Fruit fly (Drosophila melanogaster) whole organism, embryonic: Measurements from ENCODE around the gene Cyp4ac1.

Experiments used
- Antp ChIP-seq: fragments of 200-800 bp; sonication (Bioruptor generic); optimal IDR thresholded peaks from 3 replicates; lab custom pipeline; 2016; ENCODE audit warnings: missing biosample characterization, missing genetic modification characterization
- Asciz ChIP-seq: fragments of 200-800 bp; sonication (Bioruptor generic); optimal IDR thresholded peaks from 2 replicates; lab custom pipeline; 2017; ENCODE audit warnings: missing biosample characterization, mild to moderate bottlenecking, missing genetic modification characterization, missing genetic modification reagents
- Bdp1 ChIP-seq: fragments of 200-800 bp; sonication (Bioruptor generic); optimal IDR thresholded peaks from 3 replicates; lab custom pipeline; 2016; ENCODE audit warnings: missing biosample characterization, missing genetic modification characterization
- C15 ChIP-seq: fragments of 200-800 bp; sonication (Bioruptor generic); IDR thresholded peaks from 3 replicates; pipeline ENCODE4 v1.3.6; 2022; ENCODE audit warnings: missing biosample characterization, missing genetic modification characterization
- CG10565 ChIP-seq: fragments of 200-800 bp; sonication (Bioruptor generic); optimal IDR thresholded peaks from 3 replicates; lab custom pipeline; 2016; ENCODE audit warnings: missing biosample characterization, mild to moderate bottlenecking, missing genetic modification characterization
- CG12104 ChIP-seq: fragments of 200-800 bp; sonication (Bioruptor generic); optimal IDR thresholded peaks from 3 replicates; lab custom pipeline; 2016; ENCODE audit warnings: missing biosample characterization, missing genetic modification characterization
- CG12769 ChIP-seq: fragments of 200-800 bp; sonication (Bioruptor generic); optimal IDR thresholded peaks from 2 replicates; lab custom pipeline; 2019; ENCODE audit warnings: missing biosample characterization, mild to moderate bottlenecking, missing genetic modification characterization, moderate library complexity
- CG1529 ChIP-seq: fragments of 200-800 bp; sonication (Bioruptor generic); optimal IDR thresholded peaks from 3 replicates; lab custom pipeline; 2018; ENCODE audit warnings: missing biosample characterization, missing genetic modification characterization
- CG15479 ChIP-seq: fragments of 200-800 bp; sonication (Bioruptor generic); optimal IDR thresholded peaks from 3 replicates; lab custom pipeline; 2019; ENCODE audit warnings: missing biosample characterization, mild to moderate bottlenecking, missing genetic modification characterization, moderate library complexity
- CG16863 ChIP-seq: fragments of 200-800 bp; sonication (Bioruptor generic); optimal IDR thresholded peaks from 3 replicates; lab custom pipeline; 2016; ENCODE audit warnings: missing biosample characterization, missing genetic modification characterization
- CG17568 ChIP-seq: fragments of 200-800 bp; sonication (Bioruptor generic); optimal IDR thresholded peaks from 2 replicates; lab custom pipeline; 2018; ENCODE audit warnings: missing biosample characterization, mild to moderate bottlenecking, missing genetic modification characterization, moderate library complexity
- CG2116 ChIP-seq: fragments of 200-800 bp; sonication (Bioruptor generic); optimal IDR thresholded peaks from 3 replicates; lab custom pipeline; 2018; ENCODE audit warnings: missing biosample characterization, mild to moderate bottlenecking, missing genetic modification characterization
- CG2712 ChIP-seq: fragments of 200-800 bp; optimal IDR thresholded peaks from 3 replicates; lab custom pipeline; 2019; ENCODE audit warnings: missing biosample characterization, mild to moderate bottlenecking, missing genetic modification characterization, moderate library complexity
- CG30431 ChIP-seq: fragments of 200-800 bp; sonication (Bioruptor generic); optimal IDR thresholded peaks from 2 replicates; lab custom pipeline; 2017; ENCODE audit warnings: missing biosample characterization, missing genetic modification characterization
- CG3407 ChIP-seq: fragments of 200-800 bp; sonication (Bioruptor generic); optimal IDR thresholded peaks from 2 replicates; lab custom pipeline; 2018; ENCODE audit warnings: missing biosample characterization, mild to moderate bottlenecking, missing genetic modification characterization
- CG3726 ChIP-seq: fragments of 200-800 bp; sonication (Bioruptor generic); IDR thresholded peaks from 3 replicates; pipeline ENCODE4, ENCODE4 v1.3.6; 2022; ENCODE audit warnings: missing biosample characterization, missing genetic modification characterization
- CG4282 ChIP-seq: fragments of 200-800 bp; sonication (Bioruptor generic); optimal IDR thresholded peaks from 2 replicates; lab custom pipeline; 2016; ENCODE audit warnings: missing biosample characterization, missing genetic modification characterization
- CG6654 ChIP-seq: fragments of 200-800 bp; sonication (Bioruptor generic); optimal IDR thresholded peaks from 2 replicates; lab custom pipeline; 2017; ENCODE audit warnings: missing biosample characterization, mild to moderate bottlenecking, missing genetic modification characterization
- CG9437 ChIP-seq: fragments of 200-800 bp; sonication (Bioruptor generic); optimal IDR thresholded peaks from 2 replicates; lab custom pipeline; 2018; ENCODE audit warnings: missing biosample characterization, mild to moderate bottlenecking, missing genetic modification characterization
- Dbx ChIP-seq: fragments of 200-800 bp; sonication (Bioruptor generic); IDR thresholded peaks from 3 replicates; pipeline ENCODE4 v1.3.6; 2022; ENCODE audit warnings: missing biosample characterization, missing genetic modification characterization
- Gug ChIP-seq: fragments of 200-800 bp; sonication (Bioruptor generic); IDR thresholded peaks from 4 replicates; pipeline ENCODE4 v1.3.6; 2022; ENCODE audit warnings: missing biosample characterization, missing genetic modification characterization
- MESR4 ChIP-seq: fragments of 200-800 bp; sonication (Bioruptor generic); optimal IDR thresholded peaks from 2 replicates; lab custom pipeline; 2018; ENCODE audit warnings: missing biosample characterization, mild to moderate bottlenecking, missing genetic modification characterization, moderate library complexity
- Mrtf ChIP-seq: fragments of 200-800 bp; sonication (Bioruptor generic); IDR thresholded peaks from 3 replicates; pipeline ENCODE4 v1.3.6; 2022; ENCODE audit warnings: missing biosample characterization, missing genetic modification characterization
- Neu2 ChIP-seq: fragments of 200-800 bp; sonication (Bioruptor generic); optimal IDR thresholded peaks from 3 replicates; lab custom pipeline; 2016; ENCODE audit warnings: missing biosample characterization, missing genetic modification characterization, borderline replicate concordance
- PHDP ChIP-seq: fragments of 200-800 bp; sonication (Bioruptor generic); optimal IDR thresholded peaks from 3 replicates; lab custom pipeline; 2018; ENCODE audit warnings: missing biosample characterization, mild to moderate bottlenecking, missing genetic modification characterization, moderate library complexity
- Poxn ChIP-seq: fragments of 200-800 bp; sonication (Bioruptor generic); IDR thresholded peaks from 2 replicates; pipeline ENCODE4 v1.3.6; 2022; ENCODE audit warnings: missing biosample characterization, missing genetic modification characterization
- Rx ChIP-seq: fragments of 200-800 bp; sonication (Bioruptor generic); IDR thresholded peaks from 2 replicates; pipeline ENCODE4 v1.3.6; 2022; ENCODE audit warnings: missing biosample characterization, missing genetic modification characterization
- Sry-δ ChIP-seq: fragments of 200-800 bp; sonication (Bioruptor generic); optimal IDR thresholded peaks from 2 replicates; lab custom pipeline; 2016; ENCODE audit warnings: missing biosample characterization, missing genetic modification characterization
- Ssrp ChIP-seq: fragments of 200-800 bp; sonication (Bioruptor generic); optimal IDR thresholded peaks from 2 replicates; lab custom pipeline; 2018; ENCODE audit warnings: missing biosample characterization, mild to moderate bottlenecking, missing genetic modification characterization, moderate library complexity
- amos ChIP-seq: fragments of 200-800 bp; sonication (Bioruptor generic); IDR thresholded peaks from 2 replicates; pipeline ENCODE4 v1.3.6; 2022; ENCODE audit warnings: missing biosample characterization, missing genetic modification characterization; ENCODE audit not compliant: partially characterized antibody
- bowl ChIP-seq: fragments of 200-800 bp; sonication (Bioruptor generic); IDR thresholded peaks from 2 replicates; pipeline ENCODE4 v1.3.6; 2022; ENCODE audit warnings: missing biosample characterization, missing genetic modification characterization
- bsh ChIP-seq, 2 experiments: fragments of 200-800 bp; sonication (Bioruptor generic); optimal IDR thresholded peaks; 2 replicates each; lab custom pipeline; 2017 to 2018; ENCODE audit warnings: mild to moderate bottlenecking in 2 of 2, missing biosample characterization in 2 of 2, missing genetic modification characterization in 2 of 2, moderate library complexity in 1 of 2
- chinmo ChIP-seq: fragments of 200-800 bp; sonication (Bioruptor generic); IDR thresholded peaks from 4 replicates; pipeline ENCODE4 v1.3.6; 2022; ENCODE audit warnings: missing biosample characterization, missing genetic modification characterization; ENCODE audit not compliant: partially characterized antibody
- dmrt99B ChIP-seq: fragments of 200-800 bp; sonication (Bioruptor generic); optimal IDR thresholded peaks from 2 replicates; lab custom pipeline; 2018; ENCODE audit warnings: missing biosample characterization, mild to moderate bottlenecking, missing genetic modification characterization, moderate library complexity
- dpn ChIP-seq, 2 experiments: fragments of 200-800 bp; sonication (Bioruptor generic); optimal IDR thresholded peaks; 3 replicates each; lab custom pipeline; 2016; ENCODE audit warnings: missing biosample characterization in 2 of 2, missing genetic modification characterization in 2 of 2
- fd3F ChIP-seq: fragments of 200-800 bp; sonication (Bioruptor generic); optimal IDR thresholded peaks from 2 replicates; lab custom pipeline; 2018; ENCODE audit warnings: missing biosample characterization, mild to moderate bottlenecking, missing genetic modification characterization, moderate library complexity
- gro ChIP-seq: fragments of 200-800 bp; sonication (Bioruptor generic); optimal IDR thresholded peaks from 2 replicates; lab custom pipeline; 2016; ENCODE audit warnings: missing biosample characterization, missing genetic modification characterization
- hkb ChIP-seq, 2 experiments: fragments of 200-800 bp in 1 of 2; fragments of >200 bp in 1 of 2; sonication (Bioruptor generic) in 1 of 2; IDR thresholded peaks in 1 of 2; optimal IDR thresholded peaks in 1 of 2; 2 replicates each; pipeline versions ENCODE4 v1.3.6 to Lab custom; 2017 to 2022; ENCODE audit warnings: missing biosample characterization in 1 of 2, missing genetic modification characterization in 1 of 2
- luna ChIP-seq: fragments of 200-800 bp; sonication (Bioruptor generic); optimal IDR thresholded peaks from 2 replicates; lab custom pipeline; 2016; ENCODE audit warnings: missing biosample characterization, missing genetic modification characterization
- mld ChIP-seq: fragments of 200-800 bp; sonication (Bioruptor generic); IDR thresholded peaks from 3 replicates; pipeline ENCODE4 v1.3.6; 2022; ENCODE audit warnings: missing biosample characterization, missing genetic modification characterization; ENCODE audit not compliant: partially characterized antibody
- nerfin-1 ChIP-seq: fragments of 200-800 bp; sonication (Bioruptor generic); optimal IDR thresholded peaks from 3 replicates; lab custom pipeline; 2019; ENCODE audit warnings: missing biosample characterization, mild to moderate bottlenecking, missing genetic modification characterization, moderate library complexity
- org-1 ChIP-seq: fragments of 200-800 bp; sonication (Bioruptor generic); optimal IDR thresholded peaks from 2 replicates; lab custom pipeline; 2017; ENCODE audit warnings: missing biosample characterization, missing genetic modification characterization
- rib ChIP-seq: fragments of 200-800 bp; sonication (Bioruptor generic); IDR thresholded peaks from 2 replicates; pipeline ENCODE4 v1.3.6; 2022; ENCODE audit warnings: missing biosample characterization, missing genetic modification characterization
- slbo ChIP-seq: fragments of 200-800 bp; sonication (Bioruptor generic); IDR thresholded peaks from 2 replicates; pipeline ENCODE4 v1.3.6; 2022; ENCODE audit warnings: missing biosample characterization, missing genetic modification characterization
- tup ChIP-seq: fragments of 200-800 bp; sonication (Bioruptor generic); optimal IDR thresholded peaks from 2 replicates; lab custom pipeline; 2016; ENCODE audit warnings: missing biosample characterization, mild to moderate bottlenecking, missing genetic modification characterization, moderate library complexity
- unc-4 ChIP-seq: fragments of 200-800 bp; sonication (Bioruptor generic); IDR thresholded peaks from 2 replicates; pipeline ENCODE4 v1.3.6; 2022; ENCODE audit warnings: missing biosample characterization, missing genetic modification characterization; ENCODE audit not compliant: partially characterized antibody
- unpg ChIP-seq: fragments of 200-800 bp; sonication (Bioruptor generic); optimal IDR thresholded peaks from 3 replicates; lab custom pipeline; 2018; ENCODE audit warnings: missing biosample characterization, mild to moderate bottlenecking, missing genetic modification characterization, moderate library complexity
- zen2 ChIP-seq: fragments of 200-800 bp; sonication (Bioruptor generic); IDR thresholded peaks from 3 replicates; pipeline ENCODE4 v1.3.6; 2022; ENCODE audit warnings: missing biosample characterization, missing genetic modification characterization; ENCODE audit not compliant: partially characterized antibody

Gene Cyp4ac1

DNA sequence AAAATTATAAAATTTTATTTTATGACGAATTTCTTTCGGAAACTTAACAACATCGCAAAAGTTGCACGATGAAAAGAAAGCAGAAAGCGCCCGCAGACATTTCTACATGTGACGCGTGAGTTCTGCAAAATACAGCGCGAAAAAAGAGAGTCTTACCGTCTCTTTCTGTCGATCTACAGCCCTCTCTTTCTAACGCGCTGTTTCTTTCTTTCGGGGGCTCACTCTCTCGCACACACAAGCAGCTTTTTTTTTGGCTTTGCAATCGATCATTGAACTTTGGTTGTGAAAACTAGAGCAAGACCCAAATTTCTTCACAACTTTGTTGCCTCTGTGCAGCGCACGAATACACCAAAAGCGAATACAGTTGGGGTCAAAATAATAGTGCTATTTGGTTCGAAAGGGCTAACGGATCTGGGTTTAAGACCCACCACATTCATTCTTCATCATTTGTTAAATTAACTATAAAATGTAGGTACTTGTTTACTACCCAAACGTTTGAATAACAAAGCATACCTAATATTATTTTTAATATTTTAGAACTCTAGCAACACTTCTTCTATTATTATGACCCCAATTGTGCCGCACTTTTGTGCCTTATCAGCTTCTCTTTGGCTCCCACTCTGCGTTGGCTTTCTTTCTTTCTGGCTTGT, 35.3 kb downstream of the Cyp4ac1 start (continued):
- TF ChIP-seq Gug (peak; percentile 43; the same call in 3 of the 4 replicates), CG17568 (GFP tag; lab: Kevin White, UChicago) (peak; percentile 82), Poxn (GFP tag; lab: Robert Waterston, UW) (no peak), Mrtf (GFP tag; lab: Robert Waterston, UW) (no peak; the same call in 2 of the 3 replicates), bsh (GFP tag; optimal IDR thresholded peaks at IDR 0.05; lab: Kevin White, UChicago) (peak in 1 of 2 experiments; percentile 94), PHDP (peak; percentile 95), CG10565 (GFP tag; lab: Kevin White, UChicago) (peak; percentile 22), Bdp1 (GFP tag; lab: Kevin White, UChicago) (peak; percentile 45), chinmo (no peak), Antp (GFP tag; lab: Kevin White, UChicago) (peak; percentile 24), mld (GFP tag; lab: Robert Waterston, UW) (no peak), CG1529 (GFP tag; lab: Kevin White, UChicago) (peak; percentile 92), CG3407 (GFP tag; lab: Kevin White, UChicago) (peak; percentile 85), dmrt99B (tag; lab: Kevin White, UChicago) (peak; percentile 94), CG2712 (tag; lab: Kevin White, UChicago) (peak; percentile 88), CG16863 (GFP tag; lab: Kevin White, UChicago) (peak; percentile 65), Rx (GFP tag; lab: Robert Waterston, UW) (peak; percentile 34; the same call in 1 of the 2 replicates), bowl (GFP tag; lab: Robert Waterston, UW) (0 out of 2 replicates have a peak, but pooled peaks have one; percentile 17), CG4282 (GFP tag; lab: Kevin White, UChicago) (no peak), Neu2 (GFP tag; lab: Kevin White, UChicago) (no peak), zen2 (GFP tag; lab: Robert Waterston, UW) (no peak), nerfin-1 (tag; lab: Kevin White, UChicago) (peak; percentile 83), CG9437 (peak; percentile 82), CG12104 (peak; percentile 58), CG15479 (GFP tag; lab: Kevin White, UChicago) (no peak), CG3726 (no peak), MESR4 (GFP tag; lab: Kevin White, UChicago) (peak; percentile 10), slbo (GFP tag; lab: Robert Waterston, UW) (peak; percentile 56; the same call in 1 of the 2 replicates), hkb (optimal IDR thresholded peaks at IDR 0.05; lab: Kevin White, UChicago) (no peak), hkb (GFP tag; IDR thresholded peaks at IDR 0.05; lab: Robert Waterston, UW) (peak; percentile 84), CG2116 (GFP tag; lab: Kevin White, UChicago) (peak; percentile 32), Sry-δ (GFP tag; lab: Kevin White, UChicago) (no peak), unc-4 (GFP tag; lab: Robert Waterston, UW) (no peak), amos (GFP tag; lab: Robert Waterston, UW) (no peak), CG30431 (peak; percentile 50), CG6654 (GFP tag; lab: Kevin White, UChicago) (peak; percentile 56), gro (GFP tag; lab: Kevin White, UChicago) (no peak), Asciz (peak; percentile 89), Dbx (GFP tag; lab: Robert Waterston, UW) (no peak), dpn (GFP tag; optimal IDR thresholded peaks at IDR 0.05; lab: Kevin White, UChicago) (peak; percentile 54 to 75), C15 (GFP tag; lab: Robert Waterston, UW) (no peak), unpg (GFP tag; lab: Kevin White, UChicago) (peak; percentile 90), tup (GFP tag; lab: Kevin White, UChicago) (peak; percentile 16), CG12769 (tag; lab: Kevin White, UChicago) (peak; percentile 21), fd3F (GFP tag; lab: Kevin White, UChicago) (peak; percentile 23), Ssrp (tag; lab: Kevin White, UChicago) (peak; percentile 85), rib (GFP tag; lab: Robert Waterston, UW) (no peak), luna (GFP tag; lab: Kevin White, UChicago) (no peak), org-1 (GFP tag; lab: Kevin White, UChicago) (peak; percentile 84)
